Worm (Caenorhabditis elegans): ENCODE data around the gene cpi-2.

cpi-2 gene

ce11 chrV:6051159-6051558, 7.3 kb downstream of the cpi-2 start, which contains the start of gene jamp-1:
Gene jamp-1 (minus strand): TSS chrV:6051259.
- TF ChIP-seq unc-86 (tag; optimal IDR thresholded peaks at IDR 0.05) (no peak), snu-23 (GFP tag; optimal IDR thresholded peaks at IDR 0.05) (no peak), efl-1 (optimal IDR thresholded peaks at IDR 0.05) (no peak), efl-1 (GFP tag; optimal IDR thresholded peaks at IDR 0.05 in 1 of 2) (no peak), irx-1 (tag; optimal IDR thresholded peaks at IDR 0.05) (no peak), tbx-2 (tag; optimal IDR thresholded peaks at IDR 0.05) (no peak), unc-30 (tag; optimal IDR thresholded peaks at IDR 0.05) (no peak), ces-1 (GFP tag; optimal IDR thresholded peaks at IDR 0.05) (no peak)

- no peak for TF ChIP-seq aly-2 (tag; optimal IDR thresholded peaks at IDR 0.05)
- TF ChIP-seq tlp-1 (tag; optimal IDR thresholded peaks at IDR 0.05): no peak
- no peak for TF ChIP-seq nhr-76 (tag; optimal IDR thresholded peaks at IDR 0.05)
- peak; percentile 89 for TF ChIP-seq skn-1 (tag; optimal IDR thresholded peaks at IDR 0.05)
- TF ChIP-seq ceh-82 (tag; optimal IDR thresholded peaks at IDR 0.05): peak; percentile 64 to 87 (median 66)
- no peak for TF ChIP-seq sptf-1 (tag; optimal IDR thresholded peaks at IDR 0.05)
- peak; percentile 76 to 91 for TF ChIP-seq lsy-2 (tag; optimal IDR thresholded peaks at IDR 0.05)
- peak; percentile 51 for TF ChIP-seq dsc-1 (tag; optimal IDR thresholded peaks at IDR 0.05)
- TF ChIP-seq nhr-12 (tag; optimal IDR thresholded peaks at IDR 0.05): no peak
- TF ChIP-seq lin-15B (tag; optimal IDR thresholded peaks at IDR 0.05): peak; percentile 80
- peak; percentile 72 for TF ChIP-seq blmp-1 (tag; optimal IDR thresholded peaks at IDR 0.05)
- TF ChIP-seq aha-1 (tag; optimal IDR thresholded peaks at IDR 0.05): no peak
- TF ChIP-seq lin-14 (GFP tag; optimal IDR thresholded peaks at IDR 0.05): peak; percentile 97
- no peak for TF ChIP-seq C04F5.9 (tag; optimal IDR thresholded peaks at IDR 0.05)
- no peak for TF ChIP-seq C34B4.2 (tag; optimal IDR thresholded peaks at IDR 0.05)
- TF ChIP-seq F16B12.6 (tag; optimal IDR thresholded peaks at IDR 0.05): peak; percentile 66
- TF ChIP-seq hlh-17 (GFP tag; optimal IDR thresholded peaks at IDR 0.05; ENCODE audit: borderline replicate concordance): no peak
- no peak for TF ChIP-seq ceh-63 (GFP tag; optimal IDR thresholded peaks at IDR 0.05)
- no peak for TF ChIP-seq lin-39 (tag; optimal IDR thresholded peaks at IDR 0.05)
- TF ChIP-seq lin-13 (GFP tag; optimal IDR thresholded peaks at IDR 0.05): peak; percentile 72
- peak; percentile 56 for TF ChIP-seq mab-9 (GFP tag; IDR thresholded peaks at IDR 0.05)
- peak; percentile 71 for TF ChIP-seq snpc-4 (tag; optimal IDR thresholded peaks at IDR 0.05)
- peak; percentile 58 for TF ChIP-seq lir-3 (tag; optimal IDR thresholded peaks at IDR 0.05; ENCODE audit: poor library complexity)
- TF ChIP-seq unc-130 (tag; optimal IDR thresholded peaks at IDR 0.05): peak; percentile 92
- TF ChIP-seq ces-1 (GFP tag; optimal IDR thresholded peaks at IDR 0.05): no peak
- peak; percentile 78 for TF ChIP-seq nhr-77 (tag; optimal IDR thresholded peaks at IDR 0.05)
- TF ChIP-seq Y116A8C.19 (tag; optimal IDR thresholded peaks at IDR 0.05; ENCODE audit: borderline replicate concordance): no peak
- no peak for TF ChIP-seq unc-62 (GFP tag; optimal IDR thresholded peaks at IDR 0.05)
- peak; percentile 81 for TF ChIP-seq nhr-19 (GFP tag; conservative IDR thresholded peaks at IDR 0.05)
- peak; percentile 75 for TF ChIP-seq fos-1 (tag; optimal IDR thresholded peaks at IDR 0.05)
- TF ChIP-seq mep-1 (tag; optimal IDR thresholded peaks at IDR 0.05): peak; percentile 94
- TF ChIP-seq xbp-1 (tag; optimal IDR thresholded peaks at IDR 0.05): peak; percentile 90
- TF ChIP-seq hpl-2 (GFP tag; optimal IDR thresholded peaks at IDR 0.05): no peak
- TF ChIP-seq nhr-28 (tag; optimal IDR thresholded peaks at IDR 0.05): no peak
- no peak for TF ChIP-seq pqm-1 (tag; optimal IDR thresholded peaks at IDR 0.05)
- TF ChIP-seq unc-86 (tag; optimal IDR thresholded peaks at IDR 0.05): peak; percentile 75
- no peak for TF ChIP-seq sox-4 (tag; optimal IDR thresholded peaks at IDR 0.05)
- peak; percentile 81 to 87 for TF ChIP-seq lin-35 (GFP tag; optimal IDR thresholded peaks at IDR 0.05)
- TF ChIP-seq ceh-88 (GFP tag; IDR thresholded peaks at IDR 0.05): peak; percentile 76
- TF ChIP-seq sup-37 (GFP tag; optimal IDR thresholded peaks at IDR 0.05): no peak
- TF ChIP-seq pax-3 (tag; optimal IDR thresholded peaks at IDR 0.05): peak; percentile 25
- peak; percentile 68 for TF ChIP-seq zag-1 (tag; optimal IDR thresholded peaks at IDR 0.05)
- TF ChIP-seq fkh-4 (tag; optimal IDR thresholded peaks at IDR 0.05; ENCODE audit: borderline replicate concordance): no peak
- no peak for TF ChIP-seq pag-3 (tag; optimal IDR thresholded peaks at IDR 0.05; ENCODE audit: borderline replicate concordance, insufficient read depth)
- TF ChIP-seq efl-1 (optimal IDR thresholded peaks at IDR 0.05): peak; percentile 84 to 90
- peak; percentile 78 to 96 for TF ChIP-seq efl-1 (GFP tag; optimal IDR thresholded peaks at IDR 0.05 in 1 of 2)
- TF ChIP-seq ztf-11 (tag; optimal IDR thresholded peaks at IDR 0.05): peak in 1 of 2 experiments; percentile 56
These were observed 9.4 kb downstream of the cpi-2 start, which contains the start of gene seip-1 for ce11 chrV:6053188-6053687. Gene seip-1 (minus strand): TSS chrV:6053238.
